Worm (Caenorhabditis elegans): ENCODE measurements around the gene myrf-2.
A peak's percentile ranks its signal among the peaks of the same experiment; 100 is the strongest.

Gene myrf-2

DNA sequence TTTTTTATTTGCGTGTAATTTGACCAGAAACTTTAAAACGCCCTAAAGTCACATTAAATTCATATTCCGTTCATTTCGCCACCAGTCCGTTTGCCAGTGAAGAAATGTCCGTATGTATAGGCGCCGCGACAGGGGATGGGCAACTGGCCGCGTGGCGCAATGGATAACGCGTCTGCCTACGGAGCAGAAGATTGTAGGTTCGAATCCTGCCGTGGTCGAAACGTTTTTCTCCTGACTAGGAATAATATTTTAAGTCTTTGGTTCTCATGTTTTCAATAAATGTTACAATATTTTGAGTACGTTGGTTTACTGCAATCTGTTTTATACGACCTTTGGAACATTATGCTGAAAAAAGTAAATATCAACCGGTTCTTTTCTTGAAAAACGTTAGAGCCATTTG lies 49.2 kb downstream of the myrf-2 start:
- TF ChIP-seq lin-39 (tag; optimal IDR thresholded peaks at IDR 0.05) (no peak), zag-1 (tag; optimal IDR thresholded peaks at IDR 0.05) (no peak), nhr-6 (tag; optimal IDR thresholded peaks at IDR 0.05) (no peak), R02D3.7 (tag; optimal IDR thresholded peaks at IDR 0.05) (no peak), sem-4 (tag; optimal IDR thresholded peaks at IDR 0.05) (peak; percentile 16), nhr-10 (tag; optimal IDR thresholded peaks at IDR 0.05) (no peak), nhr-77 (tag; optimal IDR thresholded peaks at IDR 0.05) (no peak), blmp-1 (tag; optimal IDR thresholded peaks at IDR 0.05; ENCODE audit: insufficient read depth) (peak; percentile 7), fos-1 (tag; optimal IDR thresholded peaks at IDR 0.05) (peak; percentile 35), lsy-2 (tag; optimal IDR thresholded peaks at IDR 0.05) (peak; percentile 35 to 49), F13H6.1 (tag; optimal IDR thresholded peaks at IDR 0.05) (peak; percentile 51), unc-55 (GFP tag; optimal IDR thresholded peaks at IDR 0.05) (peak; percentile 49), lin-13 (GFP tag; optimal IDR thresholded peaks at IDR 0.05) (peak; percentile 68), ztf-11 (tag; optimal IDR thresholded peaks at IDR 0.05) (no peak), peb-1 (tag; optimal IDR thresholded peaks at IDR 0.05) (no peak), ceh-16 (tag; optimal IDR thresholded peaks at IDR 0.05) (peak; percentile 14), snpc-4 (tag; optimal IDR thresholded peaks at IDR 0.05) (no peak), egl-27 (tag; optimal IDR thresholded peaks at IDR 0.05) (no peak), nhr-237 (tag; optimal IDR thresholded peaks at IDR 0.05) (no peak), C34F6.9 (tag; optimal IDR thresholded peaks at IDR 0.05) (peak; percentile 53), sma-9 (GFP tag; optimal IDR thresholded peaks at IDR 0.05) (peak; percentile 79), sma-9 (tag; optimal IDR thresholded peaks at IDR 0.05) (no peak), elt-1 (tag; optimal IDR thresholded peaks at IDR 0.05) (no peak), ztf-4 (tag; optimal IDR thresholded peaks at IDR 0.05) (peak; percentile 36), skn-1 (tag; optimal IDR thresholded peaks at IDR 0.05) (no peak), nhr-11 (tag; optimal IDR thresholded peaks at IDR 0.05) (peak; percentile 23), lin-11 (tag; optimal IDR thresholded peaks at IDR 0.05) (no peak), unc-39 (tag; optimal IDR thresholded peaks at IDR 0.05) (no peak), ztf-1 (GFP tag; conservative IDR thresholded peaks at IDR 0.05) (no peak), alr-1 (tag; optimal IDR thresholded peaks at IDR 0.05) (no peak), gmeb-1 (tag; optimal IDR thresholded peaks at IDR 0.05) (peak; percentile 27), nhr-129 (tag; optimal IDR thresholded peaks at IDR 0.05) (peak; percentile 49), mab-5 (tag; optimal IDR thresholded peaks at IDR 0.05) (peak; percentile 29), mdl-1 (tag; optimal IDR thresholded peaks at IDR 0.05) (no peak), ZK546.5 (tag; optimal IDR thresholded peaks at IDR 0.05) (no peak), dmd-4 (tag; optimal IDR thresholded peaks at IDR 0.05) (no peak), nhr-12 (tag; optimal IDR thresholded peaks at IDR 0.05) (no peak), unc-62 (GFP tag; optimal IDR thresholded peaks at IDR 0.05) (no peak), nhr-21 (tag; optimal IDR thresholded peaks at IDR 0.05) (peak; percentile 59), ama-1 (optimal IDR thresholded peaks at IDR 0.05) (no peak), crh-2 (tag; optimal IDR thresholded peaks at IDR 0.05) (peak; percentile 80), mbf-1 (tag; optimal IDR thresholded peaks at IDR 0.05) (no peak), nhr-23 (tag; optimal IDR thresholded peaks at IDR 0.05) (no peak), aly-2 (tag; optimal IDR thresholded peaks at IDR 0.05) (no peak), elt-3 (tag; optimal IDR thresholded peaks at IDR 0.05) (no peak), sma-3 (GFP tag; optimal IDR thresholded peaks at IDR 0.05) (peak; percentile 66), ceh-82 (tag; optimal IDR thresholded peaks at IDR 0.05) (no peak), nhr-25 (tag; optimal IDR thresholded peaks at IDR 0.05) (no peak), Y55F3AM.14 (GFP tag; optimal IDR thresholded peaks at IDR 0.05) (peak; percentile 40)
